Worm (Caenorhabditis elegans): ENCODE measurements around the gene otpl-6.

otpl-6 gene

ce11 chrV:8499407-8499806 is 26.5 kb upstream of the otpl-6 start (continued):
- TF ChIP-seq mcd-1 (GFP tag; IDR thresholded peaks at IDR 0.05), result no peak
- TF ChIP-seq ztf-28 (GFP tag; IDR thresholded peaks at IDR 0.05), result no peak
- no peak for TF ChIP-seq ceh-40 (GFP tag; IDR thresholded peaks at IDR 0.05)
- TF ChIP-seq nhr-27 (tag; optimal IDR thresholded peaks at IDR 0.05), result no peak
- TF ChIP-seq akir-1 (GFP tag; optimal IDR thresholded peaks at IDR 0.05), result no peak
- no peak for TF ChIP-seq C17E4.6 (GFP tag; IDR thresholded peaks at IDR 0.05)
- no peak for TF ChIP-seq somi-1 (GFP tag; optimal IDR thresholded peaks at IDR 0.05)
- TF ChIP-seq attf-6 (GFP tag; IDR thresholded peaks at IDR 0.05), result no peak
- TF ChIP-seq him-1 (tag; optimal IDR thresholded peaks at IDR 0.05), result peak; percentile 75
- no peak for TF ChIP-seq ztf-6 (GFP tag; IDR thresholded peaks at IDR 0.05)
- peak; percentile 71 for TF ChIP-seq dox-1 (GFP tag; IDR thresholded peaks at IDR 0.05)
- TF ChIP-seq Y95B8A.8 (GFP tag; IDR thresholded peaks at IDR 0.05), result 0 out of 2 replicates have a peak, but pooled peaks have one; percentile 40
- no peak for TF ChIP-seq hlh-12 (tag; optimal IDR thresholded peaks at IDR 0.05)
- TF ChIP-seq F49E8.2 (tag; optimal IDR thresholded peaks at IDR 0.05; ENCODE audit: insufficient read depth), result no peak
- TF ChIP-seq lsy-27 (tag; optimal IDR thresholded peaks at IDR 0.05; ENCODE audit: borderline replicate concordance, insufficient read depth), result no peak
- TF ChIP-seq egl-18 (GFP tag; IDR thresholded peaks at IDR 0.05), result no peak
- peak; percentile 12 for TF ChIP-seq lin-54 (GFP tag; optimal IDR thresholded peaks at IDR 0.05)
- no peak for TF ChIP-seq atf-7 (tag; optimal IDR thresholded peaks at IDR 0.05)
- peak in 1 of 2 experiments; percentile 9 for TF ChIP-seq let-607 (tag; optimal IDR thresholded peaks at IDR 0.05)
- no peak for TF ChIP-seq F57A8.1 (GFP tag; optimal IDR thresholded peaks at IDR 0.05)
- TF ChIP-seq attf-5 (GFP tag; optimal IDR thresholded peaks at IDR 0.05), result peak; percentile 29
- TF ChIP-seq F39B2.1 (GFP tag; IDR thresholded peaks at IDR 0.05), result peak; percentile 55; the same call in 1 of the 2 replicates
- no peak for TF ChIP-seq lin-35 (GFP tag; optimal IDR thresholded peaks at IDR 0.05)
- no peak for TF ChIP-seq ets-4 (GFP tag; optimal IDR thresholded peaks at IDR 0.05)
- TF ChIP-seq hrde-1 (tag; optimal IDR thresholded peaks at IDR 0.05; ENCODE audit: borderline replicate concordance), result no peak
- TF ChIP-seq nhr-179 (tag; optimal IDR thresholded peaks at IDR 0.05), result no peak
- no peak for TF ChIP-seq unc-62 (GFP tag; optimal IDR thresholded peaks at IDR 0.05)
- no peak for TF ChIP-seq ceh-100 (GFP tag; IDR thresholded peaks at IDR 0.05)
- TF ChIP-seq madf-3 (GFP tag; IDR thresholded peaks at IDR 0.05), result no peak
- no peak for TF ChIP-seq zim-3 (tag; optimal IDR thresholded peaks at IDR 0.05)
- no peak for TF ChIP-seq attf-3 (GFP tag; conservative IDR thresholded peaks at IDR 0.05)
- TF ChIP-seq tbx-9 (tag; optimal IDR thresholded peaks at IDR 0.05; ENCODE audit: borderline replicate concordance), result no peak
- peak; percentile 56 for TF ChIP-seq mxl-1 (tag; optimal IDR thresholded peaks at IDR 0.05)
- no peak for TF ChIP-seq egrh-3 (GFP tag; IDR thresholded peaks at IDR 0.05)
- no peak for TF ChIP-seq B0336.3 (GFP tag; IDR thresholded peaks at IDR 0.05)
- no peak for TF ChIP-seq ekl-4 (GFP tag; IDR thresholded peaks at IDR 0.05)
- TF ChIP-seq F22D6.2 (tag; optimal IDR thresholded peaks at IDR 0.05), result no peak
- no peak for TF ChIP-seq let-526 (GFP tag; IDR thresholded peaks at IDR 0.05)
- no peak for TF ChIP-seq K11D2.4 (GFP tag; IDR thresholded peaks at IDR 0.05)
- TF ChIP-seq hsf-1 (GFP tag; IDR thresholded peaks at IDR 0.05), result peak; percentile 50; the same call in 1 of the 2 replicates
- no peak for TF ChIP-seq ceh-58 (GFP tag; IDR thresholded peaks at IDR 0.05)
- TF ChIP-seq ZK185.1 (tag; optimal IDR thresholded peaks at IDR 0.05; ENCODE audit: poor library complexity, severe bottlenecking), result no peak
- peak; percentile 67 for TF ChIP-seq ztf-18 (tag; optimal IDR thresholded peaks at IDR 0.05)
- no peak for TF ChIP-seq sea-2 (GFP tag; IDR thresholded peaks at IDR 0.05)
- TF ChIP-seq aptf-3 (GFP tag; IDR thresholded peaks at IDR 0.05), result no peak
- no peak for TF ChIP-seq F10E7.11 (tag; optimal IDR thresholded peaks at IDR 0.05)
- peak; percentile 68 for TF ChIP-seq D2030.7 (GFP tag; IDR thresholded peaks at IDR 0.05)
- TF ChIP-seq Y53F4B.3 (GFP tag; IDR thresholded peaks at IDR 0.05), result peak; percentile 66
- no peak for TF ChIP-seq C06A6.2 (GFP tag; conservative IDR thresholded peaks at IDR 0.05)

Measured in whole organism, young adult.